Worm (Caenorhabditis elegans) whole organism, young adult: ENCODE measurements around the gene sru-39.

Source experiments
- F10E7.11 ChIP-seq: sonication (generic microtip); optimal IDR thresholded peaks from 2 replicates; lab custom pipeline; 2017; ENCODE audit warnings: mild to moderate bottlenecking, missing genetic modification characterization, moderate library complexity, missing compliant biosample characterization
- F22D6.2 ChIP-seq: sonication (generic microtip); optimal IDR thresholded peaks from 2 replicates; lab custom pipeline; 2016; ENCODE audit warnings: mild to moderate bottlenecking, missing genetic modification characterization, missing compliant biosample characterization
- F23B12.7 ChIP-seq: sonication (generic microtip); optimal IDR thresholded peaks from 2 replicates; lab custom pipeline; 2017; ENCODE audit warnings: missing genetic modification characterization, mild to moderate bottlenecking, missing compliant biosample characterization, antibody characterized with exemption, moderate library complexity; ENCODE audit not compliant: insufficient read depth
- F39B2.1 ChIP-seq: fragments of 200-800 bp; sonication (Bioruptor generic); IDR thresholded peaks from 2 replicates; pipeline ENCODE4 v1.3.6; 2022; ENCODE audit warnings: missing genetic modification reagents, missing genetic modification characterization, missing compliant biosample characterization
- F52B5.7 ChIP-seq: sonication (generic microtip); optimal IDR thresholded peaks from 2 replicates; lab custom pipeline; 2016; ENCODE audit warnings: mild to moderate bottlenecking, missing genetic modification characterization, missing compliant biosample characterization
- F57A8.1 ChIP-seq: fragments of 200-800 bp; sonication (Bioruptor generic); optimal IDR thresholded peaks from 2 replicates; lab custom pipeline; 2018; ENCODE audit warnings: mild to moderate bottlenecking, missing genetic modification characterization, moderate library complexity, missing compliant biosample characterization
- T26A5.8 ChIP-seq: sonication (generic microtip); optimal IDR thresholded peaks from 2 replicates; lab custom pipeline; 2016; ENCODE audit warnings: missing genetic modification characterization, missing compliant biosample characterization
- Y56A3A.18 ChIP-seq: fragments of 200-800 bp; sonication (Bioruptor generic); IDR thresholded peaks from 2 replicates; pipeline ENCODE4 v1.3.6; 2022; ENCODE audit warnings: missing genetic modification reagents, missing genetic modification characterization, missing compliant biosample characterization
- akir-1 ChIP-seq: fragments of 200-800 bp; sonication (Bioruptor generic); optimal IDR thresholded peaks from 2 replicates; lab custom pipeline; 2018; ENCODE audit warnings: mild to moderate bottlenecking, missing genetic modification characterization, moderate library complexity, missing compliant biosample characterization
- aptf-2 ChIP-seq: fragments of 200-800 bp; sonication (Bioruptor generic); conservative IDR thresholded peaks from 2 replicates; pipeline ENCODE4 v1.3.6; 2022; ENCODE audit warnings: missing genetic modification reagents, missing genetic modification characterization, missing compliant biosample characterization
- atf-7 ChIP-seq: sonication (generic microtip); optimal IDR thresholded peaks from 2 replicates; lab custom pipeline; 2017; ENCODE audit warnings: mild to moderate bottlenecking, missing genetic modification characterization, missing compliant biosample characterization
- attf-5 ChIP-seq: fragments of 200-800 bp; sonication (Bioruptor generic); optimal IDR thresholded peaks from 2 replicates; lab custom pipeline; 2018; ENCODE audit warnings: mild to moderate bottlenecking, missing genetic modification characterization, missing compliant biosample characterization
- bed-1 ChIP-seq: fragments of 200-800 bp; sonication (Bioruptor generic); IDR thresholded peaks from 2 replicates; pipeline ENCODE4 v1.3.6; 2022; ENCODE audit warnings: missing genetic modification reagents, missing genetic modification characterization, missing compliant biosample characterization
- cebp-2 ChIP-seq: fragments of 200-800 bp; sonication (Bioruptor generic); IDR thresholded peaks from 2 replicates; pipeline ENCODE4 v1.3.6; 2022; ENCODE audit warnings: missing genetic modification characterization, missing compliant biosample characterization
- ceh-91 ChIP-seq: fragments of 200-800 bp; sonication (Bioruptor generic); IDR thresholded peaks from 2 replicates; pipeline ENCODE4 v1.3.6; 2022; ENCODE audit warnings: missing genetic modification reagents, missing genetic modification characterization, missing compliant biosample characterization
- die-1 ChIP-seq: sonication (generic microtip); optimal IDR thresholded peaks from 2 replicates; lab custom pipeline; 2016; ENCODE audit warnings: missing genotype, mild to moderate bottlenecking, missing genetic modification characterization, missing compliant biosample characterization
- dox-1 ChIP-seq: fragments of 200-800 bp; sonication (Bioruptor generic); IDR thresholded peaks from 2 replicates; pipeline ENCODE4 v1.3.6; 2022; ENCODE audit warnings: missing genetic modification reagents, missing genetic modification characterization, missing compliant biosample characterization
- egl-44 ChIP-seq: fragments of 200-800 bp; sonication (Bioruptor generic); IDR thresholded peaks from 2 replicates; pipeline ENCODE4 v1.3.6; 2022; ENCODE audit warnings: missing genetic modification reagents, missing genetic modification characterization, missing compliant biosample characterization
- gei-17 ChIP-seq: fragments of 200-800 bp; sonication (Bioruptor generic); optimal IDR thresholded peaks from 2 replicates; lab custom pipeline; 2018; ENCODE audit warnings: mild to moderate bottlenecking, missing genetic modification characterization, missing compliant biosample characterization
- hlh-12 ChIP-seq: sonication (generic microtip); optimal IDR thresholded peaks from 2 replicates; lab custom pipeline; 2016; ENCODE audit warnings: missing genetic modification characterization, missing compliant biosample characterization
- hlh-26 ChIP-seq: fragments of 200-800 bp; sonication (Bioruptor generic); conservative IDR thresholded peaks from 2 replicates; pipeline ENCODE4 v1.3.6; 2022; ENCODE audit warnings: missing genetic modification reagents, missing genetic modification characterization, missing compliant biosample characterization
- lag-1 ChIP-seq: fragments of 200-800 bp; sonication (Bioruptor generic); IDR thresholded peaks from 2 replicates; pipeline ENCODE4 v1.3.6; 2022; ENCODE audit warnings: missing genetic modification reagents, missing genetic modification characterization, missing compliant biosample characterization
- lin-54 ChIP-seq: fragments of 200-800 bp; sonication (Bioruptor generic); optimal IDR thresholded peaks from 2 replicates; lab custom pipeline; 2018; ENCODE audit warnings: mild to moderate bottlenecking, missing genetic modification characterization, missing compliant biosample characterization
- madf-6 ChIP-seq: fragments of 200-800 bp; sonication (Bioruptor generic); IDR thresholded peaks from 2 replicates; pipeline ENCODE4 v1.3.6; 2022; ENCODE audit warnings: missing genetic modification reagents, missing genetic modification characterization, missing compliant biosample characterization
- mcd-1 ChIP-seq: fragments of 200-800 bp; sonication (Bioruptor generic); IDR thresholded peaks from 2 replicates; pipeline ENCODE4 v1.3.6; 2022; ENCODE audit warnings: missing genetic modification reagents, missing genetic modification characterization, missing compliant biosample characterization
- mes-4 ChIP-seq: sonication (generic microtip); optimal IDR thresholded peaks from 2 replicates; lab custom pipeline; 2016; ENCODE audit warnings: missing genotype, missing genetic modification characterization, missing compliant biosample characterization
- nfya-1 ChIP-seq: sonication (generic microtip); optimal IDR thresholded peaks from 2 replicates; lab custom pipeline; 2017; ENCODE audit warnings: antibody characterized with exemption, missing compliant biosample characterization, missing genetic modification characterization, borderline replicate concordance; ENCODE audit not compliant: insufficient read depth
- nhr-120 ChIP-seq: fragments of 200-800 bp; sonication (Bioruptor generic); IDR thresholded peaks from 2 replicates; pipeline ENCODE4 v1.3.6; 2022; ENCODE audit warnings: missing genetic modification characterization, missing compliant biosample characterization
- nhr-80 ChIP-seq: sonication (generic microtip); optimal IDR thresholded peaks from 2 replicates; lab custom pipeline; 2016; ENCODE audit warnings: missing genetic modification characterization, missing compliant biosample characterization
- nhr-90 ChIP-seq: sonication (generic microtip); optimal IDR thresholded peaks from 2 replicates; lab custom pipeline; 2016; ENCODE audit warnings: missing genotype, mild to moderate bottlenecking, missing genetic modification characterization, missing compliant biosample characterization
- pha-4 ChIP-seq: fragments of 150-350 bp; sonication (generic microtip); optimal IDR thresholded peaks from 2 replicates; lab custom pipeline; 2014; ENCODE audit warnings: missing biosample characterization, missing genetic modification reagents, missing genetic modification characterization
- snpc-1.3 ChIP-seq: sonication (generic microtip); optimal IDR thresholded peaks from 2 replicates; lab custom pipeline; 2017; ENCODE audit warnings: missing genetic modification characterization, mild to moderate bottlenecking, missing compliant biosample characterization, antibody characterized with exemption, moderate library complexity, missing genotype, missing genetic modification reagents; ENCODE audit not compliant: insufficient read depth
- snpc-3.4 ChIP-seq: sonication (generic microtip); optimal IDR thresholded peaks from 2 replicates; lab custom pipeline; 2017; ENCODE audit warnings: missing genetic modification characterization, mild to moderate bottlenecking, missing compliant biosample characterization, antibody characterized with exemption, moderate library complexity, missing genotype, missing genetic modification reagents
- somi-1 ChIP-seq: fragments of 200-800 bp; sonication (Bioruptor generic); optimal IDR thresholded peaks from 2 replicates; lab custom pipeline; 2018; ENCODE audit warnings: mild to moderate bottlenecking, missing genetic modification characterization, missing compliant biosample characterization
- tbp1 ChIP-seq: fragments of 200-800 bp; sonication (Bioruptor generic); optimal IDR thresholded peaks from 2 replicates; lab custom pipeline; 2018; ENCODE audit warnings: mild to moderate bottlenecking, missing genetic modification characterization, missing compliant biosample characterization
- unc-130 ChIP-seq: sonication (generic microtip); optimal IDR thresholded peaks from 2 replicates; lab custom pipeline; 2016; ENCODE audit warnings: missing genetic modification reagents, missing genetic modification characterization, missing compliant biosample characterization
- unc-62 ChIP-seq: fragments of 150-350 bp; optimal IDR thresholded peaks from 2 replicates; lab custom pipeline; 2014; ENCODE audit warnings: missing biosample characterization, missing genetic modification reagents, missing genetic modification characterization
- xnd-1 ChIP-seq: sonication (generic microtip); optimal IDR thresholded peaks from 2 replicates; lab custom pipeline; 2016; ENCODE audit warnings: missing genotype, missing genetic modification reagents, missing genetic modification characterization, missing compliant biosample characterization
- ztf-22 ChIP-seq: fragments of 200-800 bp; sonication (Bioruptor generic); optimal IDR thresholded peaks from 2 replicates; lab custom pipeline; 2018; ENCODE audit warnings: mild to moderate bottlenecking, missing genetic modification characterization, moderate library complexity, missing compliant biosample characterization
- ztf-3 ChIP-seq: fragments of 200-800 bp; sonication (Bioruptor generic); optimal IDR thresholded peaks from 2 replicates; lab custom pipeline; 2018; ENCODE audit warnings: mild to moderate bottlenecking, missing genetic modification characterization, missing compliant biosample characterization

Gene sru-39

DNA sequence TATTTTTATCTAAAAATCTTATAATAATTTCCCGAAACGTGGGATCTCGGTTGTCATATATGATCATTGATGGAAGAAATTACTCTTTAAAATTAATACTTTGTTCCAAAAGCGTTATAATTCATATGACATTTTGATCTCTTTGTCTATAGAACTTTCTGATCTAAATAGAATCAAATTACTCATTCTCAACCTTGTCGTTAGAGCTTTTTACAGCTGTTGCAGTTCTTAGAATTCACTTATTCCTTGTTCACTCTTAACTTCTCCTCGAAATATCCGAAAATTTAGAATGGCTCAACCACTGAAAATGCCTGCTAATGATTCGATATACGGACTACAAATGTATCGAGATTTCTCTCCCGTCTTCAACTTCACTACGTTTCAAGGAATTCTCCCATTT lies 7.9 kb downstream of the sru-39 start, which contains the start of gene sru-29:
sru-29 (plus strand) TSS at position 301 of the 400 bp plus-strand sequence.
- TF ChIP-seq ztf-22 (no peak), lin-54 (no peak), xnd-1 (tag; lab: Kevin White, UChicago) (no peak), ztf-3 (GFP tag; lab: Kevin White, UChicago) (no peak)
- TF ChIP-seq, all 124 proteins: peak for 0

DNA sequence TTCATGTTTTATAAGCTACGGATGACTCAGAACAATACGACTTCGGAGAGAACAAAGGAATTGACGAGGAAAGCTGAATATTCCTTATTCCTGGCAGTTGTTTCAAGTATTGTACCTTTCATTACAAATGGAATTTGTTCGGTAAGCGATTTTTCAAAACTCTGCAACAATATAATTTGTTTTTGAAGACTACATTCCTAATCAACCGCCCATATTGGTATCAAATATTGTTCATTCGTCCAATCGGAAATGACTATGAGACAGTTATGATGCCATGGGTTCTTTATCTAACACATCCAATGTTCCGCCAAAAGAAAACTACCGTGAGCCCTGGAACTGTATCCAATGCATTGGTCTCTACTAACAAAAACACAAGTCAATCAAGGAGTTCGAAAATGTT lies 8.9 kb downstream of the sru-39 start:
- TF ChIP-seq F52B5.7 (tag; lab: Kevin White, UChicago) (no peak), nhr-80 (no peak), hlh-12 (no peak), die-1 (tag; lab: Kevin White, UChicago) (no peak), snpc-1.3 (tag; lab: Kevin White, UChicago) (no peak), Y56A3A.18 (GFP tag; lab: Robert Waterston, UW) (no peak), gei-17 (GFP tag; lab: Kevin White, UChicago) (no peak), tbp1 (GFP tag; lab: Kevin White, UChicago) (no peak), akir-1 (GFP tag; lab: Kevin White, UChicago) (no peak), dox-1 (GFP tag; lab: Robert Waterston, UW) (no peak)

DNA sequence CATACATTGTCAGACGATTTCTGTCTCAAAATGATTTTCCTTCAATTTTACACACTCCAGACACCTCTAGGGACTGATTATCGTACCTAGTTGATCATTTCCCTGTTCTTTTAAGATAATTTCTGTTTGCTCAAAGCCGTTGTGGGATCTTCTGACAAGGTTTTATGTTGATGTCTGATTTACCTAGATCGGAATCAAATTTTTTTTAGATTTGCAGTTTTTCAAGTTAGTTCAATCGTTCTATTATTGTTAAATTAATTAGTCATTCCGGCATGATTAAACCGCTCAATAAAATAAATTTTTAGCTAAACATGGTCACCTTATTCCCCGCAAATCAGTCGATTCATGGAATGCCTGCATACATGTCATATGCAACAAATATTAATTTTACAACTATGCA lies 10.3 kb downstream of the sru-39 start, which contains the start of gene sru-30:
sru-30 (plus strand) TSS at position 301 of the 400 bp plus-strand sequence.
- TF ChIP-seq T26A5.8 (tag; lab: Kevin White, UChicago) (no peak), F10E7.11 (no peak), unc-62 (GFP tag; lab: Kevin White, UChicago) (no peak), aptf-2 (GFP tag; lab: Robert Waterston, UW) (no peak), mes-4 (tag; lab: Kevin White, UChicago) (no peak), nhr-90 (tag; lab: Kevin White, UChicago) (no peak), ceh-91 (GFP tag; lab: Robert Waterston, UW) (no peak), atf-7 (no peak), lag-1 (GFP tag; lab: Robert Waterston, UW) (no peak), somi-1 (no peak), F57A8.1 (no peak), madf-6 (no peak), cebp-2 (GFP tag; lab: Robert Waterston, UW) (no peak), egl-44 (no peak), lin-54 (no peak), nhr-120 (GFP tag; lab: Robert Waterston, UW) (no peak), snpc-3.4 (no peak), F23B12.7 (tag; lab: Kevin White, UChicago) (no peak), tbp1 (GFP tag; lab: Kevin White, UChicago) (no peak)
- TF ChIP-seq, all 124 proteins: peak for 0

DNA sequence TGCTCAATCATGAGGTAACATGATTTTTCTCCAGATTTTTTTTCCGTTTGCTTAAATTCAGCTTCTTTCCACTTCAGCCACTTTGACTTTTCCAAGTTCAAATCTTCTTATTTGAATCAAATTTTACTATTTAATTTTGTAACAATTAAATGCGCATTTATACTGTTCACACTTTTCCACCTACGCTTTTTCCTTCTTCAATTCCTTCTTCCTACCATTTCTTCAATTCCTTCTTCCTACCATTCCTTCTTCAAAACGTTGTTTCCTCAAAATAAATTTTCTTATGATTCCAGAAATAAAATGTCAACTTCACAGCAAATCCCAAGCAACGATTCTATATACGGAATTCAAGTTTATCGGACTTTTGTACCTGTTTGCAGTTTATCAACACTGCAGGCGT lies 13.1 kb downstream of the sru-39 start, which contains the start of gene sru-31:
sru-31 (plus strand) TSS at position 301 of the 400 bp plus-strand sequence.
- TF ChIP-seq bed-1 (GFP tag; lab: Robert Waterston, UW) = no peak
- TF ChIP-seq mcd-1 (GFP tag; lab: Robert Waterston, UW) = no peak
- TF ChIP-seq F23B12.7 (tag; lab: Kevin White, UChicago) = no peak
- TF ChIP-seq lag-1 (GFP tag; lab: Robert Waterston, UW) = no peak
- no peak for TF ChIP-seq hlh-26 (GFP tag; lab: Robert Waterston, UW)
- TF ChIP-seq hlh-12 = no peak
- TF ChIP-seq F22D6.2 (tag; lab: Kevin White, UChicago) = no peak
- TF ChIP-seq F39B2.1 (GFP tag; lab: Robert Waterston, UW) = no peak
- TF ChIP-seq pha-4 (tag; lab: Kevin White, UChicago) = no peak
- TF ChIP-seq nfya-1 (tag; lab: Kevin White, UChicago) = no peak
- no peak for TF ChIP-seq unc-130 (GFP tag; lab: Kevin White, UChicago)
- no peak for TF ChIP-seq attf-5 (GFP tag; lab: Kevin White, UChicago)
